Worm (Caenorhabditis elegans): ENCODE measurements around the gene C06H2.2.

DNA sequence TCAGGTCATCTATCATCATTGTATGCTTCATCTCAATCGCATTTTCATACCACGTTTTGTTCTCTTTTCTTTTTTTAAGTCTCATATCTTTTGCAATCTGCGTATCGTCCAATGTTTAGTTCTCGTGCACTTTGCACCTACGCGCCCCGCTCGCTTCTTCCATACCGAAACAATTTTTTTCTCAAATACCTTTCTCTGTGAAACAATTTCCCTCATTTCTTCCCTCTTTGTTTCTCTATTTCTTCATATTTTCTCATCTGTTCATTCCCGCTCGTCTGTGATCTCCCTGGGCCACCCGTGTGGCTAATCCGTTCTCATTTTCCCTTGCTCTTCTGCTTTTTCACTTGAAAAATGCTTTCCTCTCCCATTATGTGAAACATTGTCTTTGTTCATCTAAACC lies 15.3 kb downstream of the C06H2.2 start:
- TF ChIP-seq elt-3 (tag; optimal IDR thresholded peaks at IDR 0.05) (no peak), nhr-237 (tag; optimal IDR thresholded peaks at IDR 0.05) (no peak), snpc-4 (tag; optimal IDR thresholded peaks at IDR 0.05) (no peak), nhr-12 (tag; optimal IDR thresholded peaks at IDR 0.05) (no peak), ceh-39 (tag; optimal IDR thresholded peaks at IDR 0.05) (no peak), ztf-11 (tag; optimal IDR thresholded peaks at IDR 0.05) (no peak), nhr-76 (tag; optimal IDR thresholded peaks at IDR 0.05) (no peak), unc-62 (GFP tag; optimal IDR thresholded peaks at IDR 0.05) (no peak), zip-8 (tag; optimal IDR thresholded peaks at IDR 0.05) (no peak), unc-39 (tag; optimal IDR thresholded peaks at IDR 0.05) (no peak)
